Fruit fly (Drosophila melanogaster): ENCODE measurements around the gene CG42594.

CG42594 gene

DNA sequence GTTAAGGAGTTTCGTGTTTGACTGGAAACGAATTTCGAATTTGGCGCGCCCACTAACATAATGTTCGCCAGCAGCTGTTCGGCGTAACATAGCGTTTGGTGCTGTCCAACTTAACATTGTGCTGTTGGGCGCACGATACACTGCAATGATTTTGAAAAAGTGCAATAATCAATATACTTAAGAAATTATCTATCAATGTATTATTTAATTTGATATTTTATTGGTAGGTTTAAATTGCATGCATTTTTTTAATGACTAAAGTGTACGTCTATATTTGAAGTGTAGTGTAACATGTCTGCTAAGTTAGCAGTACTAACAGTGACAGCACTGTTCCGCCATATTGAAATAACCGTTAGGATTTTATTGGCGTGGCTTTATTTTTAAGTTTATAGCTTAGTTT lies 65.9 kb downstream of the CG42594 start, which contains the start of gene CG6927 (continued):
- no peak for TF ChIP-seq CG13123 (GFP tag; optimal IDR thresholded peaks at IDR 0.05)
- TF ChIP-seq sqz (GFP tag; optimal IDR thresholded peaks at IDR 0.05): no peak
- peak; percentile 90 for TF ChIP-seq CG4730 (GFP tag; IDR thresholded peaks at IDR 0.05)
- peak; percentile 4 for TF ChIP-seq CG3407 (GFP tag; optimal IDR thresholded peaks at IDR 0.05)
- TF ChIP-seq otp (GFP tag; IDR thresholded peaks at IDR 0.05): peak; percentile 87
- TF ChIP-seq sug (tag; optimal IDR thresholded peaks at IDR 0.05): peak; percentile 78
- no peak for TF ChIP-seq gfzf (GFP tag; optimal IDR thresholded peaks at IDR 0.05)
- TF ChIP-seq CG15479 (GFP tag; optimal IDR thresholded peaks at IDR 0.05): no peak
- TF ChIP-seq ham (GFP tag; IDR thresholded peaks at IDR 0.05): peak; percentile 58; the same call in 1 of the 2 replicates
- peak in 1 of 3 experiments; percentile 61 for TF ChIP-seq lola (GFP tag; optimal IDR thresholded peaks at IDR 0.05)
- peak; percentile 29 for TF ChIP-seq CG9817 (tag; optimal IDR thresholded peaks at IDR 0.05)
- TF ChIP-seq CG16779 (GFP tag; IDR thresholded peaks at IDR 0.05): no peak
- peak; percentile 28 for TF ChIP-seq CG30431 (GFP tag; optimal IDR thresholded peaks at IDR 0.05)
- peak; percentile 65 for TF ChIP-seq CG1602 (GFP tag; optimal IDR thresholded peaks at IDR 0.05)
- TF ChIP-seq crc (GFP tag; optimal IDR thresholded peaks at IDR 0.05): peak; percentile 35
- no peak for TF ChIP-seq jing (GFP tag; optimal IDR thresholded peaks at IDR 0.05)
- TF ChIP-seq pho (GFP tag; optimal IDR thresholded peaks at IDR 0.05): no peak
- no peak for TF ChIP-seq CG17912 (GFP tag; optimal IDR thresholded peaks at IDR 0.05)
- no peak for TF ChIP-seq ac (GFP tag; optimal IDR thresholded peaks at IDR 0.05)
- TF ChIP-seq repo (GFP tag; optimal IDR thresholded peaks at IDR 0.05): no peak
- TF ChIP-seq ERR (GFP tag; optimal IDR thresholded peaks at IDR 0.05): no peak
- peak; percentile 86 for TF ChIP-seq ken (GFP tag; IDR thresholded peaks at IDR 0.05)
- TF ChIP-seq bab2 (GFP tag; optimal IDR thresholded peaks at IDR 0.05): no peak
- peak; percentile 72 for TF ChIP-seq CG15269 (tag; optimal IDR thresholded peaks at IDR 0.05)
- no peak for TF ChIP-seq CG16813 (GFP tag; IDR thresholded peaks at IDR 0.05; ENCODE audit: partially characterized antibody)
- peak; percentile 100 for TF ChIP-seq CG32772 (GFP tag; IDR thresholded peaks at IDR 0.05)
- peak; percentile 87 for TF ChIP-seq E2f1 (GFP tag; IDR thresholded peaks at IDR 0.05)
- no peak for TF ChIP-seq CG12071 (GFP tag; optimal IDR thresholded peaks at IDR 0.05)
- peak; percentile 66 for TF ChIP-seq PHDP (tag; optimal IDR thresholded peaks at IDR 0.05)
- peak; percentile 90 for TF ChIP-seq CG14667 (GFP tag; IDR thresholded peaks at IDR 0.05)
- peak; percentile 52 for TF ChIP-seq Chrac-16 (GFP tag; optimal IDR thresholded peaks at IDR 0.05)
- peak; percentile 48 for TF ChIP-seq org-1 (GFP tag; optimal IDR thresholded peaks at IDR 0.05)
- peak; percentile 21 for TF ChIP-seq twi (tag; optimal IDR thresholded peaks at IDR 0.05)
- peak; percentile 70 for TF ChIP-seq Mrtf (GFP tag; IDR thresholded peaks at IDR 0.05)
- peak; percentile 95 for TF ChIP-seq Drgx (GFP tag; IDR thresholded peaks at IDR 0.05)
- TF ChIP-seq nerfin-2 (GFP tag; IDR thresholded peaks at IDR 0.05; ENCODE audit: partially characterized antibody): no peak
- TF ChIP-seq abd-A (tag; optimal IDR thresholded peaks at IDR 0.05): no peak
- peak; percentile 76 for TF ChIP-seq mam (GFP tag; optimal IDR thresholded peaks at IDR 0.05)
- TF ChIP-seq HLH4C (GFP tag; IDR thresholded peaks at IDR 0.05; ENCODE audit: partially characterized antibody): no peak
- no peak for TF ChIP-seq Stat92E (GFP tag; optimal IDR thresholded peaks at IDR 0.05)
- peak; percentile 62 for TF ChIP-seq CG8765 (GFP tag; IDR thresholded peaks at IDR 0.05)
- TF ChIP-seq CG14965 (GFP tag; optimal IDR thresholded peaks at IDR 0.05; ENCODE audit: borderline replicate concordance): no peak
- peak; percentile 85 for TF ChIP-seq dimm (GFP tag; IDR thresholded peaks at IDR 0.05)
- TF ChIP-seq Asciz (GFP tag; optimal IDR thresholded peaks at IDR 0.05): peak; percentile 20
- TF ChIP-seq CG18619 (GFP tag; optimal IDR thresholded peaks at IDR 0.05): peak; percentile 33
- peak; percentile 69 for TF ChIP-seq CG1603 (tag; optimal IDR thresholded peaks at IDR 0.05)
- TF ChIP-seq Ets65A (GFP tag): no peak
- no peak for TF ChIP-seq CG6254 (GFP tag; optimal IDR thresholded peaks at IDR 0.05)
- TF ChIP-seq CG3726 (GFP tag; IDR thresholded peaks at IDR 0.05): peak; percentile 73; the same call in 2 of the 3 replicates
- TF ChIP-seq emc (GFP tag; optimal IDR thresholded peaks at IDR 0.05): no peak
- TF ChIP-seq CG15696 (tag; optimal IDR thresholded peaks at IDR 0.05): peak; percentile 28

All from whole organism, embryonic.